Worm (Caenorhabditis elegans) whole organism, early embryonic: ENCODE measurements around the gene dpy-27.

Experiments
- B0310.2 ChIP-seq: sonication (generic microtip); optimal IDR thresholded peaks from 2 replicates; lab custom pipeline; 2016; ENCODE audit warnings: mild to moderate bottlenecking, missing genetic modification characterization, missing compliant biosample characterization
- F13C5.2 ChIP-seq: sonication (generic microtip); optimal IDR thresholded peaks from 2 replicates; lab custom pipeline; 2017; ENCODE audit warnings: mild to moderate bottlenecking, missing genetic modification characterization, inconsistent platforms, missing compliant biosample characterization
- aly-1 ChIP-seq: sonication (generic microtip); optimal IDR thresholded peaks from 2 replicates; lab custom pipeline; 2016; ENCODE audit warnings: missing genetic modification characterization, missing compliant biosample characterization
- ama-1 ChIP-seq: fragments of 150-350 bp; optimal IDR thresholded peaks from 2 replicates; lab custom pipeline; 2014
- ceh-36 ChIP-seq: sonication (generic microtip); optimal IDR thresholded peaks from 2 replicates; lab custom pipeline; 2016; ENCODE audit warnings: missing genetic modification characterization, inconsistent platforms, missing compliant biosample characterization
- ets-7 ChIP-seq: sonication (generic microtip); optimal IDR thresholded peaks from 2 replicates; lab custom pipeline; 2016; ENCODE audit warnings: missing genotype, missing genetic modification characterization, missing compliant biosample characterization
- flt-1 ChIP-seq: fragments of 200-800 bp; sonication (Bioruptor generic); IDR thresholded peaks from 2 replicates; pipeline ENCODE4 v1.3.6; 2022; ENCODE audit warnings: missing genetic modification characterization, missing compliant biosample characterization
- hmg-4 ChIP-seq: fragments of 200-800 bp; sonication (Bioruptor generic); optimal IDR thresholded peaks from 2 replicates; lab custom pipeline; 2018; ENCODE audit warnings: mild to moderate bottlenecking, missing genetic modification characterization, missing compliant biosample characterization
- hnd-1 ChIP-seq: sonication (generic microtip); optimal IDR thresholded peaks from 2 replicates; lab custom pipeline; 2016; ENCODE audit warnings: missing genetic modification characterization, missing compliant biosample characterization
- pes-1 ChIP-seq: fragments of 200-800 bp; sonication (Bioruptor generic); IDR thresholded peaks from 2 replicates; pipeline ENCODE4 v1.3.6; 2022; ENCODE audit warnings: missing genetic modification reagents, missing genetic modification characterization, missing compliant biosample characterization
- scrt-1 ChIP-seq: fragments of 200-800 bp; sonication (Bioruptor generic); IDR thresholded peaks from 2 replicates; pipeline ENCODE4 v1.3.6; 2022; ENCODE audit warnings: missing genetic modification characterization, missing compliant biosample characterization
- sea-1 ChIP-seq: fragments of 200-800 bp; sonication (Bioruptor generic); conservative IDR thresholded peaks from 2 replicates; pipeline ENCODE4 v1.3.6; 2022; ENCODE audit warnings: missing genetic modification characterization, missing compliant biosample characterization
- tbx-37 ChIP-seq: fragments of 200-800 bp; sonication (Bioruptor generic); conservative IDR thresholded peaks from 2 replicates; pipeline ENCODE4 v1.3.6; 2022; ENCODE audit warnings: missing genetic modification reagents, missing genetic modification characterization, missing compliant biosample characterization
- tra-4 ChIP-seq: sonication (generic microtip); optimal IDR thresholded peaks from 2 replicates; lab custom pipeline; 2017; ENCODE audit warnings: missing genetic modification characterization, missing compliant biosample characterization

DNA sequence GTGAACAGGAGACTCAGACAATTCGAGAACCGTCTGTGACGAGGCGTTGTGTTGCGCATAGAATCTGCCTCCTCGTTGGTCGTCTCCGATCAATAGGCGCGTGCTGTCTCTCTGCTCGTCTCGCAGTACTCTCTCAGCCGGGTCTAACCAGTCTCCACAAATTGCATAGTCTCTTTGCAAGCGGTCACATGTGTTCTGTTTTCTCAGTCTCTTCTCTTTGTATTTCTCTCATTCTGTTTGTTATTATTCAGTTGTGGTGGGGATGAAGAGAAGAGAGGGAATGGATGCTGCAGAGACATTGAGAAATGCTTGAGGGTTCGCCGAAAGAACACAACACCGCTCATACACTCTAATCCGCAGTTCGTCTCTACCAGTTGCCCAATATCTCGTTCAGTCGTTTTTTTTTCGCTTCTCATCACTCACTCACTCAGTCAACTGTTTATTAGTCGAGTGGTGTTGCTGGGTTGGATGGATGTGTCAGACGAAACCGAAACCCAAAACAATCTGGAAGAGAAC, 18.0 kb downstream of the dpy-27 start:
- TF ChIP-seq flt-1 (GFP tag; lab: Robert Waterston, UW): no peak
- peak; percentile 84 for TF ChIP-seq hmg-4
- no peak for TF ChIP-seq tbx-37 (GFP tag; lab: Robert Waterston, UW)
- TF ChIP-seq aly-1: no peak
- TF ChIP-seq sea-1 (GFP tag; lab: Robert Waterston, UW): no peak
- TF ChIP-seq ama-1 (lab: Kevin White, UChicago): no peak
- TF ChIP-seq pes-1 (GFP tag; lab: Robert Waterston, UW): peak; percentile 43
- no peak for TF ChIP-seq tra-4 (tag; lab: Kevin White, UChicago)
- TF ChIP-seq F13C5.2 (tag; lab: Kevin White, UChicago): peak; percentile 66
- TF ChIP-seq hnd-1 (tag; lab: Kevin White, UChicago): no peak
- TF ChIP-seq ceh-36 (tag; lab: Kevin White, UChicago): peak; percentile 55
- no peak for TF ChIP-seq B0310.2 (tag; lab: Kevin White, UChicago)
- TF ChIP-seq ets-7 (tag; lab: Kevin White, UChicago): no peak
- no peak for TF ChIP-seq scrt-1 (GFP tag; lab: Robert Waterston, UW)
